Worm (Caenorhabditis elegans) whole organism, L2 larva: ENCODE results near the gene nlp-66.

Experiments
- F13H6.1 ChIP-seq: sonication (generic microtip); optimal IDR thresholded peaks from 2 replicates; lab custom pipeline; 2016; ENCODE audit warnings: missing genetic modification characterization, missing compliant biosample characterization
- aly-2 ChIP-seq: fragments of 150-350 bp; optimal IDR thresholded peaks from 2 replicates; lab custom pipeline; 2014; ENCODE audit warnings: missing biosample characterization, missing genetic modification characterization
- ceh-16 ChIP-seq: fragments of 150-350 bp; optimal IDR thresholded peaks from 2 replicates; lab custom pipeline; 2014; ENCODE audit warnings: missing biosample characterization, missing genetic modification characterization
- crh-2 ChIP-seq: sonication (generic microtip); optimal IDR thresholded peaks from 2 replicates; lab custom pipeline; 2017; ENCODE audit warnings: missing biosample characterization, missing genetic modification characterization
- egl-27 ChIP-seq: sonication (generic microtip); optimal IDR thresholded peaks from 3 replicates; lab custom pipeline; 2017; ENCODE audit warnings: missing biosample characterization, missing genetic modification reagents, missing genetic modification characterization
- fos-1 ChIP-seq: fragments of 150-350 bp; optimal IDR thresholded peaks from 2 replicates; lab custom pipeline; 2014; ENCODE audit warnings: missing biosample characterization, missing genetic modification characterization
- snpc-4 ChIP-seq: fragments of 150-350 bp; optimal IDR thresholded peaks from 2 replicates; lab custom pipeline; 2014; ENCODE audit warnings: missing biosample characterization, missing genetic modification characterization
- unc-62 ChIP-seq: fragments of 150-350 bp; optimal IDR thresholded peaks from 2 replicates; lab custom pipeline; 2014; ENCODE audit warnings: missing biosample characterization, missing genetic modification reagents, missing genetic modification characterization

- TF ChIP-seq F13H6.1 (no peak), fos-1 (tag; lab: Kevin White, UChicago) (no peak), ceh-16 (no peak), egl-27 (tag; lab: Kevin White, UChicago) (no peak), aly-2 (no peak), unc-62 (GFP tag; lab: Kevin White, UChicago) (no peak), crh-2 (tag; lab: Kevin White, UChicago) (no peak), snpc-4 (tag; lab: Kevin White, UChicago) (no peak)
These were observed 21.0 kb upstream of the nlp-66 start for ce11 chrX:11137632-11138031.
